Fruit fly (Drosophila melanogaster) whole organism, pupa: ENCODE results near the gene CG5973.

ENCODE experiments used
- CG10348 ChIP-seq: fragments of 200-800 bp; sonication (Bioruptor generic); IDR thresholded peaks from 2 replicates; pipeline ENCODE4 v1.3.6; 2022; ENCODE audit warnings: missing biosample characterization, missing genetic modification characterization
- CG12605 ChIP-seq: fragments of 200-800 bp; sonication (Bioruptor generic); IDR thresholded peaks from 2 replicates; pipeline ENCODE4 v1.3.6; 2022; ENCODE audit warnings: missing biosample characterization, missing genetic modification characterization
- CG13204 ChIP-seq: fragments of 200-800 bp; sonication (Bioruptor generic); optimal IDR thresholded peaks from 2 replicates; lab custom pipeline; 2018; ENCODE audit warnings: missing biosample characterization, mild to moderate bottlenecking, missing genetic modification characterization, moderate library complexity
- CG14655 ChIP-seq: fragments of 200-800 bp; sonication (Bioruptor generic); optimal IDR thresholded peaks from 3 replicates; lab custom pipeline; 2017; ENCODE audit warnings: mild to moderate bottlenecking, missing biosample characterization, missing genetic modification reagents, missing genetic modification characterization
- CG4496 ChIP-seq: fragments of 200-800 bp; sonication (Bioruptor generic); IDR thresholded peaks from 3 replicates; pipeline ENCODE4 v1.3.6; 2022; ENCODE audit warnings: missing biosample characterization, missing genetic modification characterization
- CG8301 ChIP-seq: fragments of 200-800 bp; sonication (Bioruptor generic); optimal IDR thresholded peaks from 2 replicates; lab custom pipeline; 2018; ENCODE audit warnings: missing biosample characterization, mild to moderate bottlenecking, missing genetic modification characterization
- D1 ChIP-seq: fragments of 200-800 bp; sonication (Bioruptor generic); optimal IDR thresholded peaks from 2 replicates; lab custom pipeline; 2018; ENCODE audit warnings: missing biosample characterization, mild to moderate bottlenecking, missing genetic modification characterization, moderate library complexity
- Ets98B ChIP-seq: fragments of 200-800 bp; sonication (Bioruptor generic); IDR thresholded peaks from 2 replicates; pipeline ENCODE4 v1.3.6; 2022; ENCODE audit warnings: missing biosample characterization, missing genetic modification characterization
- Pif1B ChIP-seq: fragments of 200-800 bp; sonication (Bioruptor generic); optimal IDR thresholded peaks from 3 replicates; lab custom pipeline; 2016; ENCODE audit warnings: missing biosample characterization, missing genetic modification characterization
- fd96Ca ChIP-seq: fragments of 200-800 bp; sonication (Bioruptor generic); IDR thresholded peaks from 3 replicates; pipeline ENCODE4 v1.3.6; 2022; ENCODE audit warnings: missing biosample characterization, missing genetic modification characterization
- gl ChIP-seq: fragments of 200-800 bp; sonication (Bioruptor generic); optimal IDR thresholded peaks from 2 replicates; lab custom pipeline; 2018; ENCODE audit warnings: missing biosample characterization, mild to moderate bottlenecking, missing genetic modification characterization

dm6 chr2L:7425690-7426056 lies 11.6 kb upstream of the CG5973 start:
- no peak for TF ChIP-seq CG4496
- no peak for TF ChIP-seq Pif1B (GFP tag; lab: Kevin White, UChicago)
- no peak for TF ChIP-seq CG12605 (GFP tag; lab: Robert Waterston, UW)
- TF ChIP-seq CG13204: no peak
- no peak for TF ChIP-seq CG10348
- TF ChIP-seq D1 (tag; lab: Kevin White, UChicago): no peak
- no peak for TF ChIP-seq gl
- no peak for TF ChIP-seq CG14655 (GFP tag; lab: Kevin White, UChicago)
- no peak for TF ChIP-seq Ets98B (GFP tag; lab: Robert Waterston, UW)
- TF ChIP-seq CG8301 (tag; lab: Kevin White, UChicago): no peak
- no peak for TF ChIP-seq fd96Ca
